Fruit fly (Drosophila melanogaster) Kc167 (cell line): ENCODE measurements around the gene CG17075.

Experiments
- Myc ChIP-seq: fragments of >200 bp; optimal IDR thresholded peaks from 2 replicates; lab custom pipeline; 2017; ENCODE audit warnings: missing external identifiers
- Sin3A ChIP-seq: fragments of >200 bp; optimal IDR thresholded peaks from 2 replicates; lab custom pipeline; 2018; ENCODE audit warnings: missing external identifiers
- h ChIP-seq: fragments of >200 bp; optimal IDR thresholded peaks from 3 replicates; lab custom pipeline; 2018; ENCODE audit warnings: missing external identifiers
- insv ChIP-seq: fragments of >200 bp; optimal IDR thresholded peaks from 3 replicates; lab custom pipeline; 2018; ENCODE audit warnings: missing external identifiers
- psq ChIP-seq: fragments of >200 bp; optimal IDR thresholded peaks from 2 replicates; lab custom pipeline; 2017; ENCODE audit warnings: missing external identifiers

dm6 chr2L:309177-309576 is 41.9 kb upstream of the CG17075 start:
- TF ChIP-seq psq (lab: Kevin White, UChicago) (no peak), Sin3A (lab: Kevin White, UChicago) (no peak), insv (lab: Kevin White, UChicago) (no peak), Myc (no peak), h (lab: Kevin White, UChicago) (no peak)
